In the genomic region with DNA sequence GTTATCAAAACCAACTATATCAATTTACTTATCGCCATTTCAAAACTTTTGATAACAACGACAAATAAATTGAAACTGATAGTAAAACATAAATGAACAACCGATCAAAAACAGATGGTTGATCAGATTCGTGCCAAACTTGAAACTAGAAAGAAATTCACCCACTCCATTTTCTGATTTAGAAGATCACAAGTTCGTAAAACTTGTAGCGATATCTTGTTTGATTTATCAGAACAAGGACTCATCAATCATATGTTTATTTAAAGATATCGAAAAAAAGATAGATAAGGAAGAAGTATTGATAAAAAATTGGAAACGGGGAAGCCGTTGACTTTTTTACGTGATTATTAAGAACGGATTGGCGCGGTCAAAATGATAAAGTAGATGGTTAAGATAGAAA, we compare ENCODE assay signal across 6 worm cellular contexts.
TF ChIP-seq lines count a peak whose summit lies in the region.

No protein-coding gene starts in this region.

TF ChIP-seq in whole organism, L1 larva, 84 proteins besides CTCF, POLR2A, EP300 and RAD21:
- TF ChIP-seq ztf-4 (tag; optimal IDR thresholded peaks at IDR 0.05; lab: Kevin White, UChicago) (no peak), nhr-20 (tag; optimal IDR thresholded peaks at IDR 0.05; lab: Kevin White, UChicago) (peak; percentile 40), nhr-71 (tag; optimal IDR thresholded peaks at IDR 0.05; lab: Kevin White, UChicago) (peak; percentile 8), nhr-90 (tag; optimal IDR thresholded peaks at IDR 0.05; lab: Kevin White, UChicago; ENCODE audit: poor library complexity) (peak; percentile 17), jun-1 (tag; optimal IDR thresholded peaks at IDR 0.05; lab: Kevin White, UChicago) (no peak), blmp-1 (tag; optimal IDR thresholded peaks at IDR 0.05; lab: Kevin White, UChicago) (peak; percentile 3), fos-1 (tag; optimal IDR thresholded peaks at IDR 0.05; lab: Kevin White, UChicago) (no peak), elt-3 (tag; optimal IDR thresholded peaks at IDR 0.05; lab: Kevin White, UChicago) (peak in 2 of 6 experiments; percentile 67 to 75), elt-2 (tag; optimal IDR thresholded peaks at IDR 0.05; lab: Kevin White, UChicago) (peak; percentile 99), tlp-1 (tag; optimal IDR thresholded peaks at IDR 0.05; lab: Kevin White, UChicago) (no peak), lin-14 (GFP tag; optimal IDR thresholded peaks at IDR 0.05; lab: Kevin White, UChicago) (peak; percentile 32), zag-1 (tag; optimal IDR thresholded peaks at IDR 0.05; lab: Kevin White, UChicago) (no peak), efl-1 (optimal IDR thresholded peaks at IDR 0.05; lab: Kevin White, UChicago) (no peak), efl-1 (GFP tag; optimal IDR thresholded peaks at IDR 0.05 in 1 of 2; lab: Kevin White, UChicago) (peak in 1 of 2 experiments; percentile 39)

TF ChIP-seq in whole organism, L2 larva, 48 proteins besides CTCF, POLR2A, EP300 and RAD21:
- TF ChIP-seq blmp-1 (tag; optimal IDR thresholded peaks at IDR 0.05; lab: Kevin White, UChicago; ENCODE audit: insufficient read depth) (peak; percentile 46), ztf-11 (tag; optimal IDR thresholded peaks at IDR 0.05; lab: Kevin White, UChicago) (no peak), fos-1 (tag; optimal IDR thresholded peaks at IDR 0.05; lab: Kevin White, UChicago) (peak; percentile 4), gmeb-1 (tag; optimal IDR thresholded peaks at IDR 0.05; lab: Kevin White, UChicago) (peak; percentile 2), sma-3 (GFP tag; optimal IDR thresholded peaks at IDR 0.05; lab: Kevin White, UChicago) (peak; percentile 6), crh-2 (tag; optimal IDR thresholded peaks at IDR 0.05; lab: Kevin White, UChicago) (no peak), alr-1 (tag; optimal IDR thresholded peaks at IDR 0.05; lab: Kevin White, UChicago) (no peak), ztf-4 (tag; optimal IDR thresholded peaks at IDR 0.05; lab: Kevin White, UChicago) (no peak), ztf-1 (GFP tag; conservative IDR thresholded peaks at IDR 0.05; lab: Robert Waterston, UW) (no peak)

TF ChIP-seq in whole organism, L3 larva, 47 proteins besides CTCF, POLR2A, EP300 and RAD21:
- TF ChIP-seq ceh-82 (tag; optimal IDR thresholded peaks at IDR 0.05; lab: Kevin White, UChicago) = no peak
- TF ChIP-seq elt-2 (tag; optimal IDR thresholded peaks at IDR 0.05; lab: Kevin White, UChicago) = peak; percentile 85
- no peak for TF ChIP-seq egl-27 (tag; optimal IDR thresholded peaks at IDR 0.05; lab: Kevin White, UChicago)
- TF ChIP-seq pqm-1 (tag; optimal IDR thresholded peaks at IDR 0.05; lab: Kevin White, UChicago) = peak; percentile 35
- TF ChIP-seq ceh-16 (tag; optimal IDR thresholded peaks at IDR 0.05; lab: Kevin White, UChicago) = no peak

TF ChIP-seq in whole organism, L4 larva, 104 proteins besides CTCF, POLR2A, EP300 and RAD21 (continues in another document):
- TF ChIP-seq nhr-6 (tag; optimal IDR thresholded peaks at IDR 0.05; lab: Kevin White, UChicago) = no peak
- TF ChIP-seq nhr-42 (GFP tag; IDR thresholded peaks at IDR 0.05; lab: Robert Waterston, UW) = no peak
- peak in 1 of 2 experiments; percentile 15 for TF ChIP-seq mdl-1 (tag; optimal IDR thresholded peaks at IDR 0.05; lab: Kevin White, UChicago)
- no peak for TF ChIP-seq nhr-237 (tag; optimal IDR thresholded peaks at IDR 0.05; lab: Kevin White, UChicago)
- no peak for TF ChIP-seq spr-3 (GFP tag; optimal IDR thresholded peaks at IDR 0.05; lab: Kevin White, UChicago)
- peak; percentile 61 for TF ChIP-seq nhr-28 (tag; optimal IDR thresholded peaks at IDR 0.05; lab: Kevin White, UChicago)
- TF ChIP-seq dmd-6 (GFP tag; IDR thresholded peaks at IDR 0.05; lab: Robert Waterston, UW) = peak; percentile 58
- TF ChIP-seq zfp-3 (GFP tag; conservative IDR thresholded peaks at IDR 0.05; lab: Robert Waterston, UW) = no peak
- peak; percentile 33; the same call in 1 of the 2 replicates for TF ChIP-seq php-3 (GFP tag; IDR thresholded peaks at IDR 0.05; lab: Robert Waterston, UW)
- peak; percentile 73 for TF ChIP-seq cey-2 (tag; optimal IDR thresholded peaks at IDR 0.05; lab: Kevin White, UChicago; ENCODE audit: borderline replicate concordance, insufficient read depth)
- TF ChIP-seq nhr-102 (tag; optimal IDR thresholded peaks at IDR 0.05; lab: Kevin White, UChicago) = no peak
- no peak for TF ChIP-seq ceh-28 (tag; optimal IDR thresholded peaks at IDR 0.05; lab: Kevin White, UChicago)
- peak; percentile 74 for TF ChIP-seq tra-1 (GFP tag; IDR thresholded peaks at IDR 0.05; lab: Robert Waterston, UW)
- peak; percentile 54 for TF ChIP-seq pqm-1 (tag; optimal IDR thresholded peaks at IDR 0.05; lab: Kevin White, UChicago)
- TF ChIP-seq aha-1 (tag; lab: Kevin White, UChicago) = peak; percentile 55
- no peak for TF ChIP-seq ceh-44 (GFP tag; IDR thresholded peaks at IDR 0.05; lab: Robert Waterston, UW)
- peak; percentile 4 for TF ChIP-seq hlh-30 (tag; optimal IDR thresholded peaks at IDR 0.05; lab: Kevin White, UChicago; ENCODE audit: insufficient read depth)
- peak; percentile 64; the same call in 1 of the 2 replicates for TF ChIP-seq ceh-20 (GFP tag; IDR thresholded peaks at IDR 0.05; lab: Robert Waterston, UW)
- peak; percentile 25 for TF ChIP-seq T20F7.1 (GFP tag; optimal IDR thresholded peaks at IDR 0.05; lab: Kevin White, UChicago)
- peak; percentile 36 for TF ChIP-seq hlh-11 (tag; optimal IDR thresholded peaks at IDR 0.05; lab: Kevin White, UChicago)

TF ChIP-seq in whole organism, late embryonic, 69 proteins besides CTCF, POLR2A, EP300 and RAD21:
- TF ChIP-seq sox-4 (tag; optimal IDR thresholded peaks at IDR 0.05; lab: Kevin White, UChicago) = no peak
- TF ChIP-seq fkh-6 (tag; optimal IDR thresholded peaks at IDR 0.05; lab: Kevin White, UChicago) = no peak
- peak; percentile 98 for TF ChIP-seq elt-2 (tag; optimal IDR thresholded peaks at IDR 0.05; lab: Kevin White, UChicago)
- no peak for TF ChIP-seq ref-2 (tag; optimal IDR thresholded peaks at IDR 0.05; lab: Kevin White, UChicago)
- TF ChIP-seq fax-1 (tag; optimal IDR thresholded peaks at IDR 0.05; lab: Kevin White, UChicago) = no peak
- no peak for TF ChIP-seq ceh-22 (tag; optimal IDR thresholded peaks at IDR 0.05; lab: Kevin White, UChicago)
- TF ChIP-seq ceh-6 (GFP tag; optimal IDR thresholded peaks at IDR 0.05; lab: Kevin White, UChicago) = no peak
- no peak for TF ChIP-seq ceh-14 (tag; optimal IDR thresholded peaks at IDR 0.05; lab: Kevin White, UChicago)

TF ChIP-seq in whole organism, young adult, 124 proteins besides CTCF, POLR2A, EP300 and RAD21:
- peak; percentile 40 for TF ChIP-seq lin-40 (tag; optimal IDR thresholded peaks at IDR 0.05; lab: Kevin White, UChicago)
- TF ChIP-seq ceh-91 (GFP tag; IDR thresholded peaks at IDR 0.05; lab: Robert Waterston, UW) = no peak
- peak; percentile 6 for TF ChIP-seq nhr-80 (tag; optimal IDR thresholded peaks at IDR 0.05; lab: Kevin White, UChicago)
